Worm (Caenorhabditis elegans) whole organism, young adult: ENCODE measurements around the gene F48E8.3.

ENCODE experiments used
- K11D2.4 ChIP-seq: fragments of 200-800 bp; sonication (Bioruptor generic); IDR thresholded peaks from 2 replicates; pipeline ENCODE4 v1.3.6; 2022; ENCODE audit warnings: missing genetic modification reagents, missing genetic modification characterization, missing compliant biosample characterization
- ceh-58 ChIP-seq: fragments of 200-800 bp; sonication (Bioruptor generic); IDR thresholded peaks from 2 replicates; pipeline ENCODE4 v1.3.6; 2022; ENCODE audit warnings: missing genetic modification characterization, missing compliant biosample characterization

ce11 chrIII:5440540-5440939 lies 20.6 kb upstream of the F48E8.3 start, which contains the start of gene W03A5.6:
- TF ChIP-seq ceh-58 (GFP tag; lab: Robert Waterston, UW) (no peak), K11D2.4 (GFP tag; lab: Robert Waterston, UW) (no peak)
